Worm (Caenorhabditis elegans): ENCODE measurements around the gene tkt-1.

DNA sequence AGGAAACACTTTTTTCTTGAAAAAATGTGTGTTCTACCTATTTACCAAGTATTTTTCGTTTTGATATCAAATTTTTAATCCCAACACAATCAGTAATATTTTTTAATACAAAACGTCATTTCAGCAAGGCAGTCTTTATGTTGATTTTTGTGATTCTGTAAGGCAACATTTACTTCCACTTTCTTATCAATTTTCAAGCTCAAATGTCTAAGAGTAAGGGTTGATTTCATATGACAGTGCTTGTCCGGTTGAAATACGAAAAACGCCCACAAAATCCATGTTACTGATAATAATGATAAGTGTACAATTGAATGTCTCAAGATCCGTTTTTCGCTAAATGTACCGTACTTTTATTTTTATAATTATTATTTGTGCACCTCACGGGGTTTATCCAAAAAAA is 7.3 kb upstream of the tkt-1 start:
- TF ChIP-seq snpc-4 (GFP tag; optimal IDR thresholded peaks at IDR 0.05) (no peak), snpc-4 (tag; optimal IDR thresholded peaks at IDR 0.05) (no peak), nhr-27 (tag; optimal IDR thresholded peaks at IDR 0.05) (no peak), madf-8 (GFP tag; conservative IDR thresholded peaks at IDR 0.05) (no peak), snpc-1.1 (tag; optimal IDR thresholded peaks at IDR 0.05; ENCODE audit: insufficient read depth) (no peak), nfya-1 (tag; optimal IDR thresholded peaks at IDR 0.05; ENCODE audit: borderline replicate concordance, insufficient read depth) (no peak), sea-2 (GFP tag; IDR thresholded peaks at IDR 0.05) (no peak), ama-1 (optimal IDR thresholded peaks at IDR 0.05) (no peak), ama-1 (GFP tag; optimal IDR thresholded peaks at IDR 0.05) (no peak), unc-62 (GFP tag; optimal IDR thresholded peaks at IDR 0.05) (no peak), hlh-12 (tag; optimal IDR thresholded peaks at IDR 0.05) (no peak), him-1 (tag; optimal IDR thresholded peaks at IDR 0.05) (no peak), ccch-3 (GFP tag; optimal IDR thresholded peaks at IDR 0.05) (no peak), dpl-1 (GFP tag; optimal IDR thresholded peaks at IDR 0.05) (no peak), C06A6.2 (GFP tag; conservative IDR thresholded peaks at IDR 0.05) (no peak)

Measured in whole organism, young adult.